Fruit fly (Drosophila melanogaster) S2 (cell line): ENCODE data around the gene CCKLR-17D1.

Source experiments
- CG8478 ChIP-seq: fragments of >200 bp; optimal IDR thresholded peaks from 2 replicates; lab custom pipeline; 2018
- CTCF ChIP-seq, 2 experiments: fragments of >200 bp; optimal IDR thresholded peaks; 2 replicates each; lab custom pipeline; 2018

The CCKLR-17D1 gene

dm6 chrX:18669811-18670477 lies 56.4 kb downstream of the CCKLR-17D1 start:
- TF ChIP-seq CG8478 (no peak), CTCF (optimal IDR thresholded peaks at IDR 0.05; lab: Kevin White, UChicago) (no peak)

- TF ChIP-seq CG8478 (no peak), CTCF (optimal IDR thresholded peaks at IDR 0.05; lab: Kevin White, UChicago) (no peak)
Observed at dm6 chrX:18668293-18668692, 58.1 kb downstream of the CCKLR-17D1 start.

- TF ChIP-seq CG8478 (no peak), CTCF (optimal IDR thresholded peaks at IDR 0.05; lab: Kevin White, UChicago) (no peak)
Observed at dm6 chrX:18665715-18666267, 60.6 kb downstream of the CCKLR-17D1 start.

- TF ChIP-seq CG8478 (no peak), CTCF (optimal IDR thresholded peaks at IDR 0.05; lab: Kevin White, UChicago) (no peak)
Observed at dm6 chrX:18663362-18663761, 63.0 kb downstream of the CCKLR-17D1 start.

- no peak for TF ChIP-seq CTCF (optimal IDR thresholded peaks at IDR 0.05; lab: Kevin White, UChicago)
- TF ChIP-seq CG8478, result no peak
Observed at dm6 chrX:18662053-18662452, 64.3 kb downstream of the CCKLR-17D1 start, which contains the start of gene CG6696. TSS of gene CG6696 (minus strand) at chrX:18662153.

dm6 chrX:18657502-18657947 lies 68.8 kb downstream of the CCKLR-17D1 start, which contains the start of gene fu:
TSS of gene fu (plus strand) at chrX:18657755.
- TF ChIP-seq CG8478 (no peak), CTCF (optimal IDR thresholded peaks at IDR 0.05; lab: Kevin White, UChicago) (no peak)
